Fruit fly (Drosophila melanogaster): ENCODE results near the gene Usp30.
A peak's percentile ranks its signal among the peaks of the same experiment; 100 is the strongest.

Gene Usp30

DNA sequence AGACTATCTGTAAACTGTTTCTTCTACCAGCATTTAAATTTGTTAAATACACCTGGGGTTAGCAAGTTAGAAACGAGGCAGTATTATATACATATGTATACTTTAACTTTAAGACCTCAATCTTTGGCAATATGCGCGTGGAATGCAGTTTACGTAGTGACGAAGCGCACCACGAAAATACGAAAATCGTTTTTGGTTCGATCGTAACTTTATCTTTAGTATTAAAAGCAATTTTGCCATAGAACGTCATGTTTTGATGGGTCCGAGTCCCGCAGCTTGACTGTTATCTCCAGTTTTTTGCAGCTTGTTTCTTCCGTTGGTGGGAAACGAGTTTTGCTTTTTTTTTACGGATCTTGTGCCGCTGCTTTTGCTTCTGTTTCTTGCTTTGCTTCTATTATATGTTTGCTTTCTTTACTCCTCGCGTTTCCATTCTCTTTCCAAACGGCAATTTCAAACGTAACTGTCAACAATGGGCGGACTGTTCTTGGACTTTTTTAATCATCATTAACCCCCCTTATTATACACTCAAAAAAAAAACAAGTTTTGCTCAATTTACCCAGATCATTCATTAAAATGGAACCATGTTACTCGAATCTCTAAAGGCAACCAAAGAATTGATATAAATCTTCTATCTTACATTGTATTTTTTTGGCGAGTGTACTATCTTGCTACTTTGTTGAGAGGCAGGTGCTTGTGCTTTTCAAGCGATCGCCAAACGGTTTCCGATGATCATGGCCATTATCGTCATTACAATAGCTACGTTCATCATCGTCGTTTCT, 12.3 kb upstream of the Usp30 start (continued):
- TF ChIP-seq OdsH (GFP tag; optimal IDR thresholded peaks at IDR 0.05) = peak; percentile 65
- no peak for TF ChIP-seq GATAd (GFP tag; optimal IDR thresholded peaks at IDR 0.05)
- TF ChIP-seq rgr (GFP tag; optimal IDR thresholded peaks at IDR 0.05) = peak; percentile 79
- TF ChIP-seq dsf (GFP tag; optimal IDR thresholded peaks at IDR 0.05; ENCODE audit: borderline replicate concordance) = no peak

DNA sequence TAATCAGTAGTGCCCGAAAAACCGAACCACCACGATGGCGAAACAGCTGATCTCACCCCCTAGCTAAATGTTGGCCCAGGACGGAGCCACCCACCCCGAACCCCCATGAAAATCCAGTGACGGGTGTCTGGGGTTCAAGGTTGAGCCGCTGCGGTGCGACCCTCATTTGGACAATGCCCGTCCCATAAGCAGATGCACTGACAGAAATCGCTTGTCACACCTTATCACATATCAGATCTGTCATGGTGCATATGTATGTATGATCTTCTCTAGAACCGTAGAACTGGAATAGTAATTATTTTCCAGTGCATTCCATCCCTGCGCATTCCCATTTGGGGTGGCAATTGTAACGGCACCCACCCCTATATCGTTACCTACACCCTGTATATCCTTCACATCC, 9.3 kb upstream of the Usp30 start:
- TF ChIP-seq HLH106 (tag; optimal IDR thresholded peaks at IDR 0.05) (peak; percentile 17), dl (GFP tag; optimal IDR thresholded peaks at IDR 0.05; ENCODE audit: insufficient read depth in 1 of 2, partially characterized antibody in 2 of 2) (no peak), woc (GFP tag; optimal IDR thresholded peaks at IDR 0.05) (peak; percentile 49), Dif (GFP tag; optimal IDR thresholded peaks at IDR 0.05; ENCODE audit: partially characterized antibody) (no peak), OdsH (GFP tag; optimal IDR thresholded peaks at IDR 0.05) (peak; percentile 20), Hnf4 (GFP tag; optimal IDR thresholded peaks at IDR 0.05) (peak; percentile 29), CG32264 (GFP tag; optimal IDR thresholded peaks at IDR 0.05) (no peak), dsf (GFP tag; optimal IDR thresholded peaks at IDR 0.05; ENCODE audit: borderline replicate concordance) (no peak), pan (optimal IDR thresholded peaks at IDR 0.05) (no peak), fru (GFP tag; optimal IDR thresholded peaks at IDR 0.05) (peak; percentile 51), Sp1 (GFP tag; optimal IDR thresholded peaks at IDR 0.05) (peak; percentile 14), ey (GFP tag; optimal IDR thresholded peaks at IDR 0.05) (peak; percentile 47), Vsx2 (GFP tag; optimal IDR thresholded peaks at IDR 0.05; ENCODE audit: partially characterized antibody) (no peak), tai (GFP tag; optimal IDR thresholded peaks at IDR 0.05) (no peak), rgr (GFP tag; optimal IDR thresholded peaks at IDR 0.05) (peak; percentile 46), Rel (GFP tag; optimal IDR thresholded peaks at IDR 0.05) (no peak), Rel (tag; optimal IDR thresholded peaks at IDR 0.05) (no peak), h (GFP tag; optimal IDR thresholded peaks at IDR 0.05) (peak; percentile 18), foxo (GFP tag; optimal IDR thresholded peaks at IDR 0.05) (peak in 1 of 2 experiments; percentile 49), CG9705 (GFP tag; optimal IDR thresholded peaks at IDR 0.05) (no peak)

DNA sequence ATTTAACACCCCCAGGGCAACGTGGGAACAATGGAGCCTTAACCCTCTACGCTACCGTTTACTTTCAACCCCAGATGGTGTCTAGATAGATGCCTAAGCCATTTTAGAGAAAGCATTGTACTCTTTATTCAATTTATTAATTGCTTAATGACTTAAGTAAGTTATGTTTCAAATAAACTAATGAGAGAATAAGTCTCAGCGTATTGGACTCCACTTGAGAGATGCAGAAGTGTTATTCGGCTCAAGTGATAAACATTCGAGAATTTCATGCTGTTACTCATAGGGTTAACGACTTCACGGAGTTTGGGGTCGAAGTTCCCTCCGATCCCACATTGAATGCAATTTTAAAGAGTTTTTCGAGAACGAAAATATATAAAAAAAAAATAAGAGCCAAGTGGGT, 8.7 kb upstream of the Usp30 start:
- TF ChIP-seq Sp1 (GFP tag; optimal IDR thresholded peaks at IDR 0.05) (peak; percentile 26), Vsx2 (GFP tag; optimal IDR thresholded peaks at IDR 0.05; ENCODE audit: partially characterized antibody) (no peak), Abd-B (GFP tag; optimal IDR thresholded peaks at IDR 0.05) (no peak), usp (GFP tag; optimal IDR thresholded peaks at IDR 0.05) (no peak), foxo (GFP tag; optimal IDR thresholded peaks at IDR 0.05) (peak in 1 of 2 experiments; percentile 2), fru (GFP tag; optimal IDR thresholded peaks at IDR 0.05) (peak; percentile 33), OdsH (GFP tag; optimal IDR thresholded peaks at IDR 0.05) (no peak), psq (GFP tag; optimal IDR thresholded peaks at IDR 0.05) (no peak), N (GFP tag; optimal IDR thresholded peaks at IDR 0.05) (no peak), dmrt93B (GFP tag; optimal IDR thresholded peaks at IDR 0.05) (no peak), h (GFP tag; optimal IDR thresholded peaks at IDR 0.05) (peak; percentile 31), Rel (GFP tag; optimal IDR thresholded peaks at IDR 0.05) (no peak), Rel (tag; optimal IDR thresholded peaks at IDR 0.05) (no peak), HLH106 (tag; optimal IDR thresholded peaks at IDR 0.05) (peak; percentile 36), Dif (GFP tag; optimal IDR thresholded peaks at IDR 0.05; ENCODE audit: partially characterized antibody) (no peak), jim (GFP tag; optimal IDR thresholded peaks at IDR 0.05) (no peak), dl (GFP tag; optimal IDR thresholded peaks at IDR 0.05; ENCODE audit: insufficient read depth in 1 of 2, partially characterized antibody in 2 of 2) (no peak), CG9705 (GFP tag; optimal IDR thresholded peaks at IDR 0.05) (no peak), dsf (GFP tag; optimal IDR thresholded peaks at IDR 0.05; ENCODE audit: borderline replicate concordance) (no peak), woc (GFP tag; optimal IDR thresholded peaks at IDR 0.05) (peak; percentile 15)

DNA sequence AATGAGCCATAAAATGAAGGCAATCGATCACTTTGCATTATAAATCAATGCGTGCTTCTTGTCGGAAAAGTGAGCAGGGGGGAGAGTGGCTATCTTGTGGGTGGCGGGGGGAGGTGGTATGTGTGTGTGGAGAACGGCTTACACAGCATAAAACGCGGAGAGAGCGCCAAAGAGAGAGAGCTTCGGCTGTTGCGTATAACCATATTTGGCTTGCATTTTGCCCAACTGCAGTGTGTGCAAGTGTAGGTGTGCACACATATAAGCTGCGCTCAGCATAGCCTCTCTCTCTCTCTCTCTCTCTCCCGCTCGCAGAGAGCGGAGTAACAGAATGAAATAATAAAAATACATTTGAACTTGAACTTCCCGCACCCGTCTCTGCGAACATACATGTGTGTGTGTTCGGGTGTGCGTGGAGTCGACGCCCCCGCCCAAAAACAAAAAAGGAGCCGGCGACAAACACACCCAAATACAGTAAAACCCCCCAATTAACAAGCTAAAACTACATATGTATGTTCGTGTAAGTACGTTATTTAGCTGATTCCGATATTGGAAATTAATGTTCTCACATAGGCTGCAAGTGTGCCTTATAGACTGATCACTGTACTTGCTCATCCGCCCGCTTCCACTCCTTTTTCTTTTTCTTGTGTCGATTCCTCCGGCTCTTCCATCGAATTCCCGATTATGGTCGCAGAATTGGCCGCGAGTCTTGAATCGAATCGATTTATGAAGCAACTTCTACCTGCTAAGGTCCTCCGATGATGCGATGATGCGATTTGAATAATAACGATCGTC, 7.4 kb upstream of the Usp30 start:
- TF ChIP-seq dl (GFP tag; optimal IDR thresholded peaks at IDR 0.05; ENCODE audit: insufficient read depth in 1 of 2, partially characterized antibody in 2 of 2) (peak; percentile 86 to 87), CrebA (GFP tag; optimal IDR thresholded peaks at IDR 0.05; ENCODE audit: borderline replicate concordance) (no peak), CG9705 (GFP tag; optimal IDR thresholded peaks at IDR 0.05) (peak; percentile 67), dsf (GFP tag; optimal IDR thresholded peaks at IDR 0.05; ENCODE audit: borderline replicate concordance) (no peak), Myc (optimal IDR thresholded peaks at IDR 0.05) (no peak), sage (GFP tag; optimal IDR thresholded peaks at IDR 0.05) (peak; percentile 64), lola (GFP tag; optimal IDR thresholded peaks at IDR 0.05) (no peak), usp (GFP tag; optimal IDR thresholded peaks at IDR 0.05) (no peak), Hr78 (GFP tag; optimal IDR thresholded peaks at IDR 0.05) (no peak), fru (GFP tag; optimal IDR thresholded peaks at IDR 0.05) (peak; percentile 91), CG32264 (GFP tag; optimal IDR thresholded peaks at IDR 0.05) (peak; percentile 65), Hnf4 (GFP tag; optimal IDR thresholded peaks at IDR 0.05) (peak; percentile 92), sv (GFP tag; optimal IDR thresholded peaks at IDR 0.05) (no peak), Sp1 (GFP tag; optimal IDR thresholded peaks at IDR 0.05) (peak; percentile 80), Dfd (GFP tag; optimal IDR thresholded peaks at IDR 0.05) (no peak), Hr83 (GFP tag; optimal IDR thresholded peaks at IDR 0.05; ENCODE audit: poor library complexity, severe bottlenecking) (peak; percentile 20), woc (GFP tag; optimal IDR thresholded peaks at IDR 0.05) (peak; percentile 95), Abd-B (GFP tag; optimal IDR thresholded peaks at IDR 0.05) (no peak), rgr (GFP tag; optimal IDR thresholded peaks at IDR 0.05) (peak; percentile 88), pan (optimal IDR thresholded peaks at IDR 0.05) (no peak), brk (GFP tag; optimal IDR thresholded peaks at IDR 0.05) (peak; percentile 65), dmrt93B (GFP tag; optimal IDR thresholded peaks at IDR 0.05) (peak; percentile 72), ey (GFP tag; optimal IDR thresholded peaks at IDR 0.05) (peak; percentile 91), GATAd (GFP tag; optimal IDR thresholded peaks at IDR 0.05) (no peak), HLH106 (tag; optimal IDR thresholded peaks at IDR 0.05) (peak; percentile 85), psq (GFP tag; optimal IDR thresholded peaks at IDR 0.05) (peak; percentile 96), tai (GFP tag; optimal IDR thresholded peaks at IDR 0.05) (no peak)
